Fruit fly (Drosophila melanogaster) whole organism, embryonic: ENCODE data around the gene CG31809.

Experiments
- CG11695 ChIP-seq: fragments of 200-800 bp; sonication (Bioruptor generic); IDR thresholded peaks from 3 replicates; pipeline ENCODE4 v1.3.6; 2022; ENCODE audit warnings: missing biosample characterization, missing genetic modification characterization
- CG15269 ChIP-seq: fragments of 200-800 bp; sonication (Bioruptor generic); optimal IDR thresholded peaks from 2 replicates; lab custom pipeline; 2018; ENCODE audit warnings: missing biosample characterization, mild to moderate bottlenecking, missing genetic modification characterization, moderate library complexity
- CG16863 ChIP-seq: fragments of 200-800 bp; sonication (Bioruptor generic); optimal IDR thresholded peaks from 3 replicates; lab custom pipeline; 2016; ENCODE audit warnings: missing biosample characterization, missing genetic modification characterization
- CG17912 ChIP-seq: fragments of 200-800 bp; sonication (Bioruptor generic); optimal IDR thresholded peaks from 2 replicates; lab custom pipeline; 2018; ENCODE audit warnings: missing biosample characterization, mild to moderate bottlenecking, missing genetic modification characterization
- CG1792 ChIP-seq: fragments of 200-800 bp; sonication (Bioruptor generic); optimal IDR thresholded peaks from 2 replicates; lab custom pipeline; 2016; ENCODE audit warnings: missing biosample characterization, missing genetic modification characterization
- CG18262 ChIP-seq: fragments of 200-800 bp; optimal IDR thresholded peaks from 3 replicates; lab custom pipeline; 2019; ENCODE audit warnings: missing biosample characterization, mild to moderate bottlenecking, missing genetic modification characterization, moderate library complexity
- CG2199 ChIP-seq: fragments of 200-800 bp; sonication (Bioruptor generic); IDR thresholded peaks from 3 replicates; pipeline ENCODE4 v1.3.6; 2022; ENCODE audit warnings: missing biosample characterization, missing genetic modification characterization
- CG2202 ChIP-seq: fragments of 200-800 bp; sonication (Bioruptor generic); optimal IDR thresholded peaks from 2 replicates; lab custom pipeline; 2018; ENCODE audit warnings: missing biosample characterization, mild to moderate bottlenecking, missing genetic modification characterization
- CG30431 ChIP-seq: fragments of 200-800 bp; sonication (Bioruptor generic); optimal IDR thresholded peaks from 2 replicates; lab custom pipeline; 2017; ENCODE audit warnings: missing biosample characterization, missing genetic modification characterization
- CG32772 ChIP-seq: fragments of 200-800 bp; sonication (Bioruptor generic); IDR thresholded peaks from 2 replicates; pipeline ENCODE4 v1.3.6; 2022; ENCODE audit warnings: missing biosample characterization, missing genetic modification characterization
- CG3847 ChIP-seq: fragments of 200-800 bp; sonication (Bioruptor generic); IDR thresholded peaks from 2 replicates; pipeline ENCODE4 v1.3.6; 2022; ENCODE audit warnings: missing biosample characterization, missing genetic modification characterization
- CG42726 ChIP-seq: fragments of 200-800 bp; sonication (Bioruptor generic); IDR thresholded peaks from 2 replicates; pipeline ENCODE4 v1.3.6; 2022; ENCODE audit warnings: missing biosample characterization, missing genetic modification characterization; ENCODE audit not compliant: partially characterized antibody
- CG43689 ChIP-seq: fragments of 200-800 bp; sonication (Bioruptor generic); IDR thresholded peaks from 2 replicates; pipeline ENCODE4 v1.3.6; 2022; ENCODE audit warnings: missing biosample characterization, missing genetic modification characterization
- CG4404 ChIP-seq: fragments of 200-800 bp; sonication (Bioruptor generic); IDR thresholded peaks from 2 replicates; pipeline ENCODE4 v1.3.6; 2022; ENCODE audit warnings: missing biosample characterization, missing genetic modification characterization
- CG4424 ChIP-seq: fragments of 200-800 bp; sonication (Bioruptor generic); optimal IDR thresholded peaks from 3 replicates; lab custom pipeline; 2016; ENCODE audit warnings: missing biosample characterization, missing genetic modification characterization
- CG6689 ChIP-seq: fragments of 200-800 bp; sonication (Bioruptor generic); IDR thresholded peaks from 2 replicates; pipeline ENCODE4 v1.3.6; 2022; ENCODE audit warnings: missing biosample characterization, missing genetic modification characterization
- CG6813 ChIP-seq: fragments of 200-800 bp; sonication (Bioruptor generic); optimal IDR thresholded peaks from 2 replicates; lab custom pipeline; 2017; ENCODE audit warnings: missing biosample characterization, missing genetic modification characterization, mild to moderate bottlenecking, moderate library complexity, missing genetic modification reagents
- CG7357 ChIP-seq: fragments of 200-800 bp; sonication (Bioruptor generic); IDR thresholded peaks from 3 replicates; pipeline ENCODE4 v1.3.6; 2022; ENCODE audit warnings: missing biosample characterization, missing genetic modification characterization
- CG7556 ChIP-seq: fragments of 200-800 bp; sonication (Bioruptor generic); optimal IDR thresholded peaks from 2 replicates; lab custom pipeline; 2017; ENCODE audit warnings: missing biosample characterization, mild to moderate bottlenecking, missing genetic modification characterization
- CG9797 ChIP-seq: fragments of 200-800 bp; sonication (Bioruptor generic); optimal IDR thresholded peaks from 3 replicates; lab custom pipeline; 2018; ENCODE audit warnings: missing biosample characterization, mild to moderate bottlenecking, missing genetic modification characterization
- CTCF ChIP-seq: fragments of 200-800 bp; sonication (Bioruptor generic); optimal IDR thresholded peaks from 2 replicates; lab custom pipeline; 2017; ENCODE audit warnings: missing biosample characterization, mild to moderate bottlenecking, missing genetic modification characterization, moderate library complexity
- D19B ChIP-seq: fragments of 200-800 bp; sonication (Bioruptor generic); optimal IDR thresholded peaks from 2 replicates; lab custom pipeline; 2017; ENCODE audit warnings: missing biosample characterization, mild to moderate bottlenecking, missing genetic modification characterization
- ERR ChIP-seq: fragments of 200-800 bp; sonication (Bioruptor generic); optimal IDR thresholded peaks from 2 replicates; lab custom pipeline; 2016; ENCODE audit warnings: missing biosample characterization, missing genetic modification characterization
- Elba2 ChIP-seq: fragments of 200-800 bp; sonication (Bioruptor generic); optimal IDR thresholded peaks from 3 replicates; lab custom pipeline; 2016; ENCODE audit warnings: missing biosample characterization, missing genetic modification characterization
- Hr78 ChIP-seq, 2 experiments: fragments of 200-800 bp in 1 of 2; fragments of >200 bp in 1 of 2; sonication (Bioruptor generic) in 1 of 2; optimal IDR thresholded peaks; 2 replicates each; lab custom pipeline; 2017 to 2019; ENCODE audit warnings: missing biosample characterization in 2 of 2, missing genetic modification characterization in 2 of 2, mild to moderate bottlenecking in 1 of 2, moderate library complexity in 1 of 2
- Lim3 ChIP-seq: fragments of 200-800 bp; sonication (Bioruptor generic); IDR thresholded peaks from 2 replicates; pipeline ENCODE4 v1.3.6; 2022; ENCODE audit warnings: missing biosample characterization, missing genetic modification characterization
- Max ChIP-seq: fragments of 200-800 bp; sonication (Bioruptor generic); optimal IDR thresholded peaks from 2 replicates; lab custom pipeline; 2016; ENCODE audit warnings: missing biosample characterization, mild to moderate bottlenecking, missing genetic modification characterization
- Nf-YB ChIP-seq: fragments of 200-800 bp; sonication (Bioruptor generic); optimal IDR thresholded peaks from 3 replicates; lab custom pipeline; 2019; ENCODE audit warnings: missing biosample characterization, mild to moderate bottlenecking, missing genetic modification characterization, moderate library complexity
- Nf-YC ChIP-seq: fragments of 200-800 bp; optimal IDR thresholded peaks from 3 replicates; lab custom pipeline; 2019; ENCODE audit warnings: missing biosample characterization, mild to moderate bottlenecking, missing genetic modification characterization, moderate library complexity
- Poxn ChIP-seq: fragments of 200-800 bp; sonication (Bioruptor generic); IDR thresholded peaks from 2 replicates; pipeline ENCODE4 v1.3.6; 2022; ENCODE audit warnings: missing biosample characterization, missing genetic modification characterization
- ara ChIP-seq: fragments of 200-800 bp; sonication (Bioruptor generic); IDR thresholded peaks from 2 replicates; pipeline ENCODE4 v1.3.6; 2022; ENCODE audit warnings: missing biosample characterization, missing genetic modification characterization
- bab2 ChIP-seq: fragments of 200-800 bp; sonication (Bioruptor generic); optimal IDR thresholded peaks from 2 replicates; lab custom pipeline; 2016; ENCODE audit warnings: missing biosample characterization, missing genetic modification characterization
- dysf ChIP-seq: fragments of 200-800 bp; sonication (Bioruptor generic); IDR thresholded peaks from 3 replicates; pipeline ENCODE4 v1.3.6; 2022; ENCODE audit warnings: missing biosample characterization, missing genetic modification characterization
- esg ChIP-seq: fragments of 200-800 bp; sonication (Bioruptor generic); conservative IDR thresholded peaks from 2 replicates; pipeline ENCODE4 v1.3.6; 2022; ENCODE audit warnings: missing biosample characterization, missing genetic modification characterization
- gsb-n ChIP-seq: fragments of 200-800 bp; sonication (Bioruptor generic); optimal IDR thresholded peaks from 3 replicates; lab custom pipeline; 2018; ENCODE audit warnings: missing biosample characterization, mild to moderate bottlenecking, missing genetic modification characterization
- h ChIP-seq: fragments of >200 bp; optimal IDR thresholded peaks from 2 replicates; lab custom pipeline; 2017
- ind ChIP-seq: fragments of 200-800 bp; sonication (Bioruptor generic); optimal IDR thresholded peaks from 3 replicates; lab custom pipeline; 2016; ENCODE audit warnings: missing biosample characterization, missing genetic modification characterization
- ken ChIP-seq: fragments of 200-800 bp; sonication (Bioruptor generic); IDR thresholded peaks from 3 replicates; pipeline ENCODE4 v1.3.6; 2022; ENCODE audit warnings: missing biosample characterization, missing genetic modification characterization
- maf-S ChIP-seq: fragments of 200-800 bp; sonication (Bioruptor generic); optimal IDR thresholded peaks from 2 replicates; lab custom pipeline; 2016; ENCODE audit warnings: missing biosample characterization, missing genetic modification characterization
- mld ChIP-seq: fragments of 200-800 bp; sonication (Bioruptor generic); IDR thresholded peaks from 3 replicates; pipeline ENCODE4 v1.3.6; 2022; ENCODE audit warnings: missing biosample characterization, missing genetic modification characterization; ENCODE audit not compliant: partially characterized antibody
- odd ChIP-seq: fragments of 200-800 bp; sonication (Bioruptor generic); optimal IDR thresholded peaks from 2 replicates; lab custom pipeline; 2017; ENCODE audit warnings: missing biosample characterization, mild to moderate bottlenecking, missing genetic modification characterization
- pan ChIP-seq, 4 experiments: fragments of >200 bp in 3 of 4; fragments of 200-800 bp in 1 of 4; sonication (Bioruptor generic) in 1 of 4; optimal IDR thresholded peaks in 3 of 4; IDR thresholded peaks in 1 of 4; 2 replicates each; pipeline versions ENCODE4 v1.3.6 to Lab custom; 2017 to 2022; ENCODE audit warnings: missing biosample characterization in 2 of 4, missing genetic modification characterization in 2 of 4, mixed read lengths in 1 of 4
- run ChIP-seq: fragments of 200-800 bp; sonication (Bioruptor generic); optimal IDR thresholded peaks from 3 replicates; lab custom pipeline; 2018; ENCODE audit warnings: missing biosample characterization, mild to moderate bottlenecking, missing genetic modification characterization
- sd ChIP-seq: fragments of 200-800 bp; sonication (Bioruptor generic); optimal IDR thresholded peaks from 3 replicates; lab custom pipeline; 2018; ENCODE audit warnings: missing biosample characterization, mild to moderate bottlenecking, missing genetic modification characterization, moderate library complexity
- tap ChIP-seq: fragments of 200-800 bp; optimal IDR thresholded peaks from 3 replicates; lab custom pipeline; 2019; ENCODE audit warnings: missing biosample characterization, mild to moderate bottlenecking, missing genetic modification characterization, moderate library complexity
- tin ChIP-seq: fragments of 200-800 bp; sonication (Bioruptor generic); optimal IDR thresholded peaks from 3 replicates; lab custom pipeline; 2016; ENCODE audit warnings: missing biosample characterization, missing genetic modification characterization
- tll ChIP-seq, 2 experiments: fragments of 200-800 bp in 1 of 2; fragments of >200 bp in 1 of 2; sonication (Bioruptor generic) in 1 of 2; optimal IDR thresholded peaks; 2 replicates each; lab custom pipeline; 2017 to 2019; ENCODE audit warnings: missing biosample characterization in 2 of 2, missing genetic modification characterization in 2 of 2, mild to moderate bottlenecking in 1 of 2, moderate library complexity in 1 of 2
- ttk ChIP-seq: fragments of 200-800 bp; sonication (Bioruptor generic); IDR thresholded peaks from 2 replicates; pipeline ENCODE4 v2.1.2; 2022; ENCODE audit warnings: missing biosample characterization, missing genetic modification characterization
- vfl ChIP-seq: fragments of 200-800 bp; sonication (Bioruptor generic); optimal IDR thresholded peaks from 2 replicates; lab custom pipeline; 2016; ENCODE audit warnings: missing biosample characterization, missing genetic modification characterization
- wek ChIP-seq: fragments of 200-800 bp; sonication (Bioruptor generic); optimal IDR thresholded peaks from 3 replicates; lab custom pipeline; 2018; ENCODE audit warnings: missing biosample characterization, mild to moderate bottlenecking, missing genetic modification characterization, moderate library complexity
- zen ChIP-seq: fragments of 200-800 bp; sonication (Bioruptor generic); optimal IDR thresholded peaks from 3 replicates; lab custom pipeline; 2018; ENCODE audit warnings: missing biosample characterization, mild to moderate bottlenecking, missing genetic modification characterization, moderate library complexity
- zfh1 ChIP-seq: fragments of 200-800 bp; sonication (Bioruptor generic); IDR thresholded peaks from 3 replicates; pipeline ENCODE4 v1.3.6; 2022; ENCODE audit warnings: missing biosample characterization, missing genetic modification characterization

The CG31809 gene

DNA sequence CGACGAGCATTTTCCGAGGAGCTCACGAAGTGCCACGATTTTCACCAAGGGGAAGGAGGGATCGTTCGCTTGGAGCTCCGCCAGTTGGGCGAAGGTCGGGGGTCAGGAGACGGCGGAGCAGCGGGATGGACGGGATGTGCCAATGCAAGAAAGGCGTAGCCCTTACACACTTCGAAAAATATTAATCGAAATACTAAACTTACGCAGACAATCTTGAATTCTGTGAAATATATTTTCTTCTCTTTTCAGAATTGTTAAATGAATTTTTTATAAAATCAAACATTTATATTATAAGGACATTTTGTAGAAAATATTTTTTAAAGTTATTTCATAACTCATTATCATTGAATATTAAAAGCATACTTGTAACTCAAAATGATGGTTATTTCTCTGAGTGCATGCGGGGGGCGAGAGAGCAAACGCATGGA, 10.4 kb upstream of the CG31809 start (continued):
- peak; percentile 71 for TF ChIP-seq ttk
- TF ChIP-seq CG32772 (GFP tag; lab: Robert Waterston, UW) = peak; percentile 38; the same call in 1 of the 2 replicates
- peak; percentile 44; the same call in 2 of the 3 replicates for TF ChIP-seq CG11695 (GFP tag; lab: Robert Waterston, UW)
- TF ChIP-seq CG6813 (GFP tag; lab: Kevin White, UChicago) = no peak
- TF ChIP-seq CG7357 = peak; percentile 52; the same call in 1 of the 3 replicates
- TF ChIP-seq zen (tag; lab: Kevin White, UChicago) = no peak
- no peak for TF ChIP-seq tin
- no peak for TF ChIP-seq Elba2 (GFP tag; lab: Kevin White, UChicago)
- peak; percentile 1 for TF ChIP-seq run (tag; lab: Kevin White, UChicago)
- TF ChIP-seq CG4404 = no peak
- TF ChIP-seq ind (GFP tag; lab: Kevin White, UChicago) = no peak
- TF ChIP-seq esg (GFP tag; lab: Robert Waterston, UW) = 0 out of 2 replicates have a peak, but pooled peaks have one; percentile 29
- no peak for TF ChIP-seq CG43689 (GFP tag; lab: Robert Waterston, UW)
- peak; percentile 61 for TF ChIP-seq CG18262
- TF ChIP-seq D19B (GFP tag; lab: Kevin White, UChicago) = no peak
- TF ChIP-seq CG16863 (GFP tag; lab: Kevin White, UChicago) = no peak
- TF ChIP-seq CG9797 = no peak
- no peak for TF ChIP-seq Lim3
- TF ChIP-seq CG6689 (GFP tag; lab: Robert Waterston, UW) = peak; percentile 40
- TF ChIP-seq CG4424 (GFP tag; lab: Kevin White, UChicago) = peak; percentile 17
- no peak for TF ChIP-seq CTCF
- peak; percentile 74 for TF ChIP-seq CG7556
- no peak for TF ChIP-seq pan (optimal IDR thresholded peaks at IDR 0.05; lab: Kevin White, UChicago)
- no peak for TF ChIP-seq pan (GFP tag; optimal IDR thresholded peaks at IDR 0.05 in 1 of 2, IDR thresholded peaks at IDR 0.05 in 1 of 2)
- TF ChIP-seq CG1792 (GFP tag; lab: Kevin White, UChicago) = no peak
- TF ChIP-seq ERR (GFP tag; lab: Kevin White, UChicago) = no peak
- TF ChIP-seq ara (GFP tag; lab: Robert Waterston, UW) = no peak
- no peak for TF ChIP-seq CG30431 (GFP tag; lab: Kevin White, UChicago)
- TF ChIP-seq sd (tag; lab: Kevin White, UChicago) = no peak
- no peak for TF ChIP-seq maf-S
- TF ChIP-seq CG2199 (GFP tag; lab: Robert Waterston, UW) = no peak
- TF ChIP-seq mld (GFP tag; lab: Robert Waterston, UW) = no peak
- TF ChIP-seq gsb-n (tag; lab: Kevin White, UChicago) = peak; percentile 9
- TF ChIP-seq dysf (GFP tag; lab: Robert Waterston, UW) = peak; percentile 75
- no peak for TF ChIP-seq vfl (GFP tag; lab: Kevin White, UChicago)
- TF ChIP-seq CG3847 (GFP tag; lab: Robert Waterston, UW) = peak; percentile 46
- TF ChIP-seq tap (tag; lab: Kevin White, UChicago) = peak; percentile 33
- TF ChIP-seq CG17912 (GFP tag; lab: Kevin White, UChicago) = no peak
- TF ChIP-seq h (lab: Kevin White, UChicago) = no peak
- no peak for TF ChIP-seq zfh1 (GFP tag; lab: Robert Waterston, UW)
- TF ChIP-seq Max (GFP tag; lab: Kevin White, UChicago) = no peak
- no peak for TF ChIP-seq wek (GFP tag; lab: Kevin White, UChicago)
- no peak for TF ChIP-seq bab2 (GFP tag; lab: Kevin White, UChicago)
- TF ChIP-seq Nf-YC = peak; percentile 60
- peak; percentile 66 for TF ChIP-seq CG15269 (tag; lab: Kevin White, UChicago)
- TF ChIP-seq odd (GFP tag; lab: Kevin White, UChicago) = peak; percentile 24
- TF ChIP-seq Hr78 (GFP tag; optimal IDR thresholded peaks at IDR 0.05; lab: Kevin White, UChicago) = peak in 1 of 2 experiments; percentile 96
- no peak for TF ChIP-seq Poxn (GFP tag; lab: Robert Waterston, UW)
- no peak for TF ChIP-seq CG42726 (GFP tag; lab: Robert Waterston, UW)
- TF ChIP-seq ken (GFP tag; lab: Robert Waterston, UW) = no peak
- TF ChIP-seq Nf-YB = peak; percentile 34
- no peak for TF ChIP-seq CG2202
- no peak for TF ChIP-seq tll (GFP tag; optimal IDR thresholded peaks at IDR 0.05; lab: Kevin White, UChicago)
